Fruit fly (Drosophila melanogaster) Kc167 (cell line): ENCODE data around the gene kmr.

Experiments
- Myc ChIP-seq: fragments of >200 bp; optimal IDR thresholded peaks from 2 replicates; lab custom pipeline; 2017; ENCODE audit warnings: missing external identifiers
- ttk ChIP-seq: sonication (Bioruptor generic); optimal IDR thresholded peaks from 2 replicates; lab custom pipeline; 2017; ENCODE audit warnings: missing external identifiers

DNA sequence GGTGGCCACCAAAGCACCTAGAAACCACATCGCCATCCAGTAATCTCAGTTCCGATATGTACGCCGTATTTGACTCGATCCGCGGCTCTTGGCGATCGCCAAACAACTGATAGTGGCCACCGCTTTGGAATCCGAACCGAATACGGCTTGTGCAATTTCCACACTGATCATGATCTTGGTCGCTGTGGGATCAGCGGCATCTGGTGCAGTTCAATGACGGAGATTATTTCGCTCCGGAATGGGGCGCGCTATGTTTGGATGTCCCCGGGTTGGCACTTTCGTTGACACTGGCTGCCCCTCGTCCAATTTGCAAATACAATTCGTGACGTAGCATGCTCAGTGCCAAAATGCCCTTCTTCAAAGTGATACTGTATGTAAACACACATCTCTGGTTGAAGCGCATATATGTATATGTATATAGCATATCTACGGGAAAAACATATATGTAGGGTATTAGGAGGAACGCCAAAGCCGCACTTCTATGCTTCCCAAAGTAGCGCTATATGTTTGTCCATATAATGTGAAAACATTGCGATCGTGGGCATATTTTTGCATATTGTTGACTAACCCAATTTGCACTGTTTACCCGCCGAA lies 9.6 kb upstream of the kmr start, which contains the start of gene Adgf-D:
- TF ChIP-seq ttk (lab: Kevin White, UChicago) (no peak), Myc (no peak)
